Worm (Caenorhabditis elegans) whole organism, midembryonic: ENCODE results near the gene mppb-1.

ENCODE experiments used
- T22C8.4 ChIP-seq: fragments of 200-800 bp; sonication (Bioruptor generic); IDR thresholded peaks from 2 replicates; pipeline ENCODE4 v1.3.6; 2022; ENCODE audit warnings: missing genetic modification characterization, missing compliant biosample characterization
- cog-1 ChIP-seq: sonication (generic microtip); optimal IDR thresholded peaks from 2 replicates; lab custom pipeline; 2016; ENCODE audit warnings: missing genetic modification characterization, missing compliant biosample characterization
- flt-1 ChIP-seq: fragments of 200-800 bp; sonication (Bioruptor generic); IDR thresholded peaks from 2 replicates; pipeline ENCODE4 v1.3.6; 2022; ENCODE audit warnings: missing genetic modification characterization, missing compliant biosample characterization
- klf-2 ChIP-seq: fragments of 200-800 bp; sonication (Bioruptor generic); conservative IDR thresholded peaks from 2 replicates; pipeline ENCODE4 v1.3.6; 2022; ENCODE audit warnings: missing genetic modification reagents, missing genetic modification characterization, missing compliant biosample characterization
- med-1 ChIP-seq: sonication (generic microtip); optimal IDR thresholded peaks from 2 replicates; lab custom pipeline; 2017; ENCODE audit warnings: missing genetic modification characterization, mild to moderate bottlenecking, missing compliant biosample characterization, antibody characterized with exemption, missing genetic modification reagents; ENCODE audit not compliant: insufficient read depth
- ref-1 ChIP-seq: fragments of 200-800 bp; sonication (Bioruptor generic); conservative IDR thresholded peaks from 2 replicates; pipeline ENCODE4 v1.3.6; 2022; ENCODE audit warnings: missing genetic modification reagents, missing genetic modification characterization, missing compliant biosample characterization
- tab-1 ChIP-seq: fragments of 200-800 bp; sonication (Bioruptor generic); IDR thresholded peaks from 2 replicates; pipeline ENCODE4 v1.3.6; 2022; ENCODE audit warnings: missing genetic modification characterization, missing compliant biosample characterization
- ztf-23 ChIP-seq: fragments of 200-800 bp; sonication (Bioruptor generic); IDR thresholded peaks from 2 replicates; pipeline ENCODE4 v1.3.6; 2022; ENCODE audit warnings: missing genetic modification reagents, missing genetic modification characterization, missing compliant biosample characterization
- ztf-29 ChIP-seq: fragments of 200-800 bp; sonication (Bioruptor generic); IDR thresholded peaks from 2 replicates; pipeline ENCODE4 v1.3.6; 2022; ENCODE audit warnings: missing genetic modification reagents, missing genetic modification characterization, missing compliant biosample characterization

Gene mppb-1

ce11 chrIV:9118792-9119191 lies 44.3 kb downstream of the mppb-1 start, which contains the start of gene nrfl-1:
Gene nrfl-1, plus strand, starts transcription at chrIV:9119092.
- TF ChIP-seq T22C8.4 (no peak), flt-1 (GFP tag; lab: Robert Waterston, UW) (no peak), klf-2 (GFP tag; lab: Robert Waterston, UW) (no peak), ztf-23 (GFP tag; lab: Robert Waterston, UW) (no peak), ref-1 (no peak), tab-1 (GFP tag; lab: Robert Waterston, UW) (no peak), med-1 (GFP tag; lab: Kevin White, UChicago) (no peak), ztf-29 (GFP tag; lab: Robert Waterston, UW) (no peak), cog-1 (tag; lab: Kevin White, UChicago) (no peak)

- TF ChIP-seq ztf-23 (GFP tag; lab: Robert Waterston, UW) (no peak), klf-2 (GFP tag; lab: Robert Waterston, UW) (no peak), T22C8.4 (no peak), cog-1 (tag; lab: Kevin White, UChicago) (no peak), flt-1 (GFP tag; lab: Robert Waterston, UW) (no peak), tab-1 (GFP tag; lab: Robert Waterston, UW) (no peak), med-1 (GFP tag; lab: Kevin White, UChicago) (no peak), ztf-29 (GFP tag; lab: Robert Waterston, UW) (no peak), ref-1 (no peak)
Observed at ce11 chrIV:9120220-9120619, 45.7 kb downstream of the mppb-1 start.

- TF ChIP-seq T22C8.4: no peak
- TF ChIP-seq ref-1: no peak
- TF ChIP-seq cog-1 (tag; lab: Kevin White, UChicago): no peak
- TF ChIP-seq ztf-23 (GFP tag; lab: Robert Waterston, UW): no peak
- no peak for TF ChIP-seq ztf-29 (GFP tag; lab: Robert Waterston, UW)
Observed at ce11 chrIV:9121545-9121944, 47.1 kb downstream of the mppb-1 start.
